Worm (Caenorhabditis elegans) whole organism, late embryonic: ENCODE results near the gene T28C6.10.

Experiments used
- K02D7.2 ChIP-seq: sonication (generic microtip); optimal IDR thresholded peaks from 2 replicates; lab custom pipeline; 2017; ENCODE audit warnings: mild to moderate bottlenecking, missing genetic modification characterization, missing compliant biosample characterization
- T23F11.4 ChIP-seq: fragments of 200-800 bp; sonication (Bioruptor generic); optimal IDR thresholded peaks from 2 replicates; lab custom pipeline; 2018; ENCODE audit warnings: mild to moderate bottlenecking, missing genetic modification characterization, missing compliant biosample characterization
- Y22D7AL.16 ChIP-seq: sonication (generic microtip); optimal IDR thresholded peaks from 2 replicates; lab custom pipeline; 2016; ENCODE audit warnings: missing genetic modification characterization, missing compliant biosample characterization
- ama-1 ChIP-seq: fragments of 150-350 bp; optimal IDR thresholded peaks from 2 replicates; lab custom pipeline; 2014
- ceh-14 ChIP-seq: sonication (generic microtip); optimal IDR thresholded peaks from 2 replicates; lab custom pipeline; 2016; ENCODE audit warnings: missing genotype, missing genetic modification characterization, missing compliant biosample characterization
- ceh-19 ChIP-seq: fragments of 200-800 bp; sonication (Bioruptor generic); optimal IDR thresholded peaks from 2 replicates; lab custom pipeline; 2018; ENCODE audit warnings: mild to moderate bottlenecking, missing genetic modification characterization, missing compliant biosample characterization
- ceh-34 ChIP-seq: sonication (generic microtip); optimal IDR thresholded peaks from 2 replicates; lab custom pipeline; 2016; ENCODE audit warnings: mild to moderate bottlenecking, missing genetic modification characterization, missing compliant biosample characterization
- ceh-45 ChIP-seq: fragments of 200-800 bp; sonication (Bioruptor generic); IDR thresholded peaks from 2 replicates; pipeline ENCODE4 v1.3.6; 2022; ENCODE audit warnings: missing genetic modification reagents, missing genetic modification characterization, missing compliant biosample characterization
- ceh-48 ChIP-seq: sonication (generic microtip); optimal IDR thresholded peaks from 2 replicates; lab custom pipeline; 2016; ENCODE audit warnings: missing genetic modification characterization, inconsistent platforms, missing compliant biosample characterization
- ceh-9 ChIP-seq: sonication (generic microtip); optimal IDR thresholded peaks from 2 replicates; lab custom pipeline; 2016; ENCODE audit warnings: mild to moderate bottlenecking, missing genetic modification characterization, inconsistent platforms, missing compliant biosample characterization
- che-1 ChIP-seq: sonication (generic microtip); optimal IDR thresholded peaks from 2 replicates; lab custom pipeline; 2016; ENCODE audit warnings: mild to moderate bottlenecking, missing genetic modification characterization, missing compliant biosample characterization
- dve-1 ChIP-seq: sonication (generic microtip); optimal IDR thresholded peaks from 2 replicates; lab custom pipeline; 2017; ENCODE audit warnings: antibody characterized with exemption, mild to moderate bottlenecking, missing genetic modification characterization, missing compliant biosample characterization
- elt-4 ChIP-seq: sonication (generic microtip); optimal IDR thresholded peaks from 2 replicates; lab custom pipeline; 2016; ENCODE audit warnings: missing genetic modification characterization, missing compliant biosample characterization
- ets-4 ChIP-seq: sonication (generic microtip); optimal IDR thresholded peaks from 2 replicates; lab custom pipeline; 2016; ENCODE audit warnings: missing genetic modification characterization, missing compliant biosample characterization
- eyg-1 ChIP-seq: sonication (generic microtip); optimal IDR thresholded peaks from 2 replicates; lab custom pipeline; 2016; ENCODE audit warnings: missing genotype, missing genetic modification characterization, missing compliant biosample characterization
- gmeb-2 ChIP-seq: sonication (generic microtip); optimal IDR thresholded peaks from 2 replicates; lab custom pipeline; 2016; ENCODE audit warnings: missing genetic modification characterization, inconsistent platforms, missing compliant biosample characterization
- hlh-6 ChIP-seq: sonication (generic microtip); optimal IDR thresholded peaks from 2 replicates; lab custom pipeline; 2016; ENCODE audit warnings: missing genotype, missing genetic modification characterization, missing compliant biosample characterization
- hlh-8 ChIP-seq: sonication (generic microtip); optimal IDR thresholded peaks from 2 replicates; lab custom pipeline; 2016; ENCODE audit warnings: missing genotype, missing genetic modification characterization, missing compliant biosample characterization
- lim-6 ChIP-seq: sonication (generic microtip); optimal IDR thresholded peaks from 2 replicates; lab custom pipeline; 2016; ENCODE audit warnings: missing genetic modification characterization, missing compliant biosample characterization
- madf-2 ChIP-seq: sonication (generic microtip); optimal IDR thresholded peaks from 2 replicates; lab custom pipeline; 2017; ENCODE audit warnings: missing genetic modification characterization, missing compliant biosample characterization
- nfya-1 ChIP-seq: sonication (generic microtip); optimal IDR thresholded peaks from 2 replicates; lab custom pipeline; 2017; ENCODE audit warnings: missing genetic modification characterization, mild to moderate bottlenecking, missing compliant biosample characterization, antibody characterized with exemption, moderate library complexity
- nhr-11 ChIP-seq: fragments of 150-350 bp; optimal IDR thresholded peaks from 2 replicates; lab custom pipeline; 2014; ENCODE audit warnings: missing biosample characterization, missing genetic modification characterization
- nhr-232 ChIP-seq: sonication (generic microtip); optimal IDR thresholded peaks from 2 replicates; lab custom pipeline; 2016; ENCODE audit warnings: missing genetic modification characterization, missing compliant biosample characterization
- npax-4 ChIP-seq: sonication (generic microtip); optimal IDR thresholded peaks from 2 replicates; lab custom pipeline; 2016; ENCODE audit warnings: missing genetic modification characterization, missing compliant biosample characterization
- pha-2 ChIP-seq: sonication (generic microtip); optimal IDR thresholded peaks from 2 replicates; lab custom pipeline; 2017; ENCODE audit warnings: mild to moderate bottlenecking, missing genetic modification characterization, missing compliant biosample characterization
- pha-4 ChIP-seq: fragments of 150-350 bp; optimal IDR thresholded peaks from 2 replicates; lab custom pipeline; 2018; ENCODE audit warnings: missing biosample characterization, missing genetic modification reagents, missing genetic modification characterization
- rnt-1 ChIP-seq: sonication (generic microtip); optimal IDR thresholded peaks from 2 replicates; lab custom pipeline; 2016; ENCODE audit warnings: missing genetic modification characterization, missing compliant biosample characterization
- tbx-2 ChIP-seq: sonication (generic microtip); optimal IDR thresholded peaks from 2 replicates; lab custom pipeline; 2016; ENCODE audit warnings: missing genetic modification characterization, missing compliant biosample characterization
- unc-42 ChIP-seq: sonication (generic microtip); optimal IDR thresholded peaks from 2 replicates; lab custom pipeline; 2016; ENCODE audit warnings: missing genotype, missing genetic modification characterization, missing compliant biosample characterization
- unc-55 ChIP-seq: sonication (generic microtip); optimal IDR thresholded peaks from 2 replicates; lab custom pipeline; 2017; ENCODE audit warnings: missing biosample characterization, missing genetic modification reagents, missing genetic modification characterization
- unc-86 ChIP-seq: sonication (generic microtip); optimal IDR thresholded peaks from 2 replicates; lab custom pipeline; 2016; ENCODE audit warnings: missing genetic modification characterization, missing compliant biosample characterization
- zip-5 ChIP-seq: sonication (generic microtip); optimal IDR thresholded peaks from 2 replicates; lab custom pipeline; 2016; ENCODE audit warnings: missing genetic modification characterization, missing compliant biosample characterization

The T28C6.10 gene

ce11 chrIV:8825997-8826605 lies 8.4 kb downstream of the T28C6.10 start:
- no peak for TF ChIP-seq npax-4 (tag; lab: Kevin White, UChicago)
- TF ChIP-seq ceh-34: no peak
- no peak for TF ChIP-seq ets-4 (tag; lab: Kevin White, UChicago)
- no peak for TF ChIP-seq elt-4 (tag; lab: Kevin White, UChicago)
- TF ChIP-seq ceh-48 (tag; lab: Kevin White, UChicago): no peak
- no peak for TF ChIP-seq unc-42 (tag; lab: Kevin White, UChicago)
- TF ChIP-seq madf-2 (tag; lab: Kevin White, UChicago): no peak
- TF ChIP-seq unc-55 (GFP tag; lab: Kevin White, UChicago): no peak
- TF ChIP-seq gmeb-2 (tag; lab: Kevin White, UChicago): no peak
- TF ChIP-seq K02D7.2 (tag; lab: Kevin White, UChicago): no peak
- TF ChIP-seq nfya-1 (tag; lab: Kevin White, UChicago): no peak
- TF ChIP-seq zip-5 (tag; lab: Kevin White, UChicago): no peak
- TF ChIP-seq ceh-19 (GFP tag; lab: Kevin White, UChicago): no peak
- no peak for TF ChIP-seq tbx-2
- TF ChIP-seq rnt-1 (tag; lab: Kevin White, UChicago): no peak

ce11 chrIV:8826606-8827000 lies 8.9 kb downstream of the T28C6.10 start:
- TF ChIP-seq eyg-1 (tag; lab: Kevin White, UChicago) (no peak), ceh-48 (tag; lab: Kevin White, UChicago) (peak; percentile 88)

- no peak for TF ChIP-seq tbx-2
- TF ChIP-seq ceh-45 (GFP tag; lab: Robert Waterston, UW): no peak
- TF ChIP-seq dve-1 (tag; lab: Kevin White, UChicago): no peak
- TF ChIP-seq pha-4 (tag; lab: Kevin White, UChicago): no peak
- no peak for TF ChIP-seq ets-4 (tag; lab: Kevin White, UChicago)
- TF ChIP-seq ama-1 (lab: Kevin White, UChicago): no peak
- TF ChIP-seq ceh-9 (tag; lab: Kevin White, UChicago): no peak
- TF ChIP-seq pha-2 (tag; lab: Kevin White, UChicago): no peak
- TF ChIP-seq che-1 (tag; lab: Kevin White, UChicago): no peak
- TF ChIP-seq nfya-1 (tag; lab: Kevin White, UChicago): no peak
- no peak for TF ChIP-seq eyg-1 (tag; lab: Kevin White, UChicago)
- no peak for TF ChIP-seq unc-86 (tag; lab: Kevin White, UChicago)
- no peak for TF ChIP-seq hlh-6
- no peak for TF ChIP-seq lim-6 (tag; lab: Kevin White, UChicago)
- no peak for TF ChIP-seq hlh-8
- TF ChIP-seq Y22D7AL.16 (tag; lab: Kevin White, UChicago): no peak
- no peak for TF ChIP-seq nhr-11 (tag; lab: Kevin White, UChicago)
- TF ChIP-seq ceh-14: no peak
- TF ChIP-seq ceh-19 (GFP tag; lab: Kevin White, UChicago): no peak
- TF ChIP-seq, all 69 proteins: peak for 0
These were observed 9.8 kb downstream of the T28C6.10 start, which contains the start of gene T28C6.7 for ce11 chrIV:8827500-8827899. Gene T28C6.7, plus strand, starts transcription at chrIV:8827800.

ce11 chrIV:8830591-8830990 lies 12.9 kb downstream of the T28C6.10 start, which contains the start of gene T28C6.8:
Gene T28C6.8, minus strand, starts transcription at chrIV:8830727.
- TF ChIP-seq T23F11.4 (GFP tag; lab: Kevin White, UChicago) (no peak), hlh-8 (no peak), dve-1 (tag; lab: Kevin White, UChicago) (peak; percentile 5)
- TF ChIP-seq, all 69 proteins: peak for 1

- no peak for TF ChIP-seq pha-2 (tag; lab: Kevin White, UChicago)
- TF ChIP-seq nhr-232 (tag; lab: Kevin White, UChicago): no peak
- TF ChIP-seq, all 69 proteins: peak for 0
These were observed 22.5 kb downstream of the T28C6.10 start, which contains the start of the genes T28C6.11 and T11B7.1 for ce11 chrIV:8840161-8840765. Gene T28C6.11, minus strand, starts transcription at chrIV:8840261. Gene T11B7.1, plus strand, starts transcription at chrIV:8840715.
